Worm (Caenorhabditis elegans) whole organism, young adult: ENCODE data around the gene R07B7.6.

Source experiments
- B0035.1 ChIP-seq: sonication (generic microtip); optimal IDR thresholded peaks from 2 replicates; lab custom pipeline; 2016; ENCODE audit warnings: missing genetic modification characterization, mild to moderate bottlenecking, missing compliant biosample characterization, missing genotype, missing genetic modification reagents
- F22D6.2 ChIP-seq: sonication (generic microtip); optimal IDR thresholded peaks from 2 replicates; lab custom pipeline; 2016; ENCODE audit warnings: mild to moderate bottlenecking, missing genetic modification characterization, missing compliant biosample characterization
- F49E8.2 ChIP-seq: sonication (generic microtip); optimal IDR thresholded peaks from 3 replicates; lab custom pipeline; 2017; ENCODE audit warnings: missing genetic modification characterization, mild to moderate bottlenecking, missing compliant biosample characterization, antibody characterized with exemption, moderate library complexity; ENCODE audit not compliant: insufficient read depth
- F57A8.1 ChIP-seq: fragments of 200-800 bp; sonication (Bioruptor generic); optimal IDR thresholded peaks from 2 replicates; lab custom pipeline; 2018; ENCODE audit warnings: mild to moderate bottlenecking, missing genetic modification characterization, moderate library complexity, missing compliant biosample characterization
- Y53G8AR.9 ChIP-seq: fragments of 200-800 bp; sonication (Bioruptor generic); conservative IDR thresholded peaks from 2 replicates; pipeline ENCODE4 v1.3.6; 2022; ENCODE audit warnings: missing genetic modification reagents, missing genetic modification characterization, missing compliant biosample characterization
- Y67H2A.10 ChIP-seq: fragments of 200-800 bp; sonication (Bioruptor generic); conservative IDR thresholded peaks from 2 replicates; pipeline ENCODE4 v1.3.6; 2022; ENCODE audit warnings: missing genetic modification reagents, missing genetic modification characterization, missing compliant biosample characterization
- ZK185.1 ChIP-seq: sonication (generic microtip); optimal IDR thresholded peaks from 2 replicates; lab custom pipeline; 2016; ENCODE audit warnings: mild to moderate bottlenecking, missing genetic modification characterization, missing compliant biosample characterization; ENCODE audit not compliant: poor library complexity, severe bottlenecking
- akir-1 ChIP-seq: fragments of 200-800 bp; sonication (Bioruptor generic); optimal IDR thresholded peaks from 2 replicates; lab custom pipeline; 2018; ENCODE audit warnings: mild to moderate bottlenecking, missing genetic modification characterization, moderate library complexity, missing compliant biosample characterization
- ama-1 ChIP-seq, 3 experiments: fragments of 150-350 bp in 1 of 3; sonication (generic microtip) in 2 of 3; optimal IDR thresholded peaks; 2 replicates each; lab custom pipeline; 2014 to 2018; ENCODE audit warnings: missing biosample characterization in 2 of 3, missing genetic modification characterization in 2 of 3, missing genetic modification reagents in 2 of 3
- atf-7 ChIP-seq: sonication (generic microtip); optimal IDR thresholded peaks from 2 replicates; lab custom pipeline; 2017; ENCODE audit warnings: mild to moderate bottlenecking, missing genetic modification characterization, missing compliant biosample characterization
- attf-3 ChIP-seq: fragments of 200-800 bp; sonication (Bioruptor generic); conservative IDR thresholded peaks from 2 replicates; pipeline ENCODE4 v1.3.6; 2022; ENCODE audit warnings: missing genetic modification reagents, missing genetic modification characterization, missing compliant biosample characterization
- attf-5 ChIP-seq: fragments of 200-800 bp; sonication (Bioruptor generic); optimal IDR thresholded peaks from 2 replicates; lab custom pipeline; 2018; ENCODE audit warnings: mild to moderate bottlenecking, missing genetic modification characterization, missing compliant biosample characterization
- attf-6 ChIP-seq: fragments of 200-800 bp; sonication (Bioruptor generic); IDR thresholded peaks from 2 replicates; pipeline ENCODE4 v1.3.6; 2022; ENCODE audit warnings: missing genetic modification reagents, missing genetic modification characterization, missing compliant biosample characterization
- bed-2 ChIP-seq: fragments of 200-800 bp; sonication (Bioruptor generic); IDR thresholded peaks from 2 replicates; pipeline ENCODE4 v1.3.6; 2022; ENCODE audit warnings: missing genetic modification reagents, missing genetic modification characterization, missing compliant biosample characterization
- cebp-1 ChIP-seq, 2 experiments: fragments of 200-800 bp in 1 of 2; sonication (Bioruptor generic) in 1 of 2; sonication (generic microtip) in 1 of 2; IDR thresholded peaks in 1 of 2; optimal IDR thresholded peaks in 1 of 2; 2 replicates each; pipeline versions ENCODE4 v1.3.6 to Lab custom; 2017 to 2022; ENCODE audit warnings: missing compliant biosample characterization in 2 of 2, missing genetic modification characterization in 2 of 2, mild to moderate bottlenecking in 1 of 2, missing genetic modification reagents in 1 of 2, moderate library complexity in 1 of 2
- cebp-2 ChIP-seq: fragments of 200-800 bp; sonication (Bioruptor generic); IDR thresholded peaks from 2 replicates; pipeline ENCODE4 v1.3.6; 2022; ENCODE audit warnings: missing genetic modification characterization, missing compliant biosample characterization
- ceh-27 ChIP-seq: fragments of 200-800 bp; sonication (Bioruptor generic); optimal IDR thresholded peaks from 2 replicates; lab custom pipeline; 2018; ENCODE audit warnings: mild to moderate bottlenecking, missing genetic modification characterization, moderate library complexity, missing compliant biosample characterization
- dox-1 ChIP-seq: fragments of 200-800 bp; sonication (Bioruptor generic); IDR thresholded peaks from 2 replicates; pipeline ENCODE4 v1.3.6; 2022; ENCODE audit warnings: missing genetic modification reagents, missing genetic modification characterization, missing compliant biosample characterization
- ekl-4 ChIP-seq: fragments of 200-800 bp; sonication (Bioruptor generic); IDR thresholded peaks from 2 replicates; pipeline ENCODE4 v1.3.6; 2022; ENCODE audit warnings: missing genetic modification reagents, missing genetic modification characterization, missing compliant biosample characterization
- fkh-3 ChIP-seq: sonication (generic microtip); optimal IDR thresholded peaks from 2 replicates; lab custom pipeline; 2016; ENCODE audit warnings: mild to moderate bottlenecking, missing genetic modification characterization, missing compliant biosample characterization
- hlh-26 ChIP-seq: fragments of 200-800 bp; sonication (Bioruptor generic); conservative IDR thresholded peaks from 2 replicates; pipeline ENCODE4 v1.3.6; 2022; ENCODE audit warnings: missing genetic modification reagents, missing genetic modification characterization, missing compliant biosample characterization
- hmg-1.2 ChIP-seq: fragments of 200-800 bp; sonication (Bioruptor generic); IDR thresholded peaks from 2 replicates; pipeline ENCODE4 v1.3.6; 2022; ENCODE audit warnings: missing genetic modification reagents, missing genetic modification characterization, missing compliant biosample characterization
- hsf-1 ChIP-seq: fragments of 200-800 bp; sonication (Bioruptor generic); IDR thresholded peaks from 2 replicates; pipeline ENCODE4 v1.3.6; 2022; ENCODE audit warnings: missing genetic modification reagents, missing genetic modification characterization, missing compliant biosample characterization
- lin-35 ChIP-seq, 3 experiments: fragments of 150-350 bp in 2 of 3; sonication (generic microtip) in 1 of 3; optimal IDR thresholded peaks; 2 replicates each; lab custom pipeline; 2014 to 2018; ENCODE audit warnings: missing biosample characterization in 3 of 3, missing genetic modification characterization in 3 of 3, missing genetic modification reagents in 3 of 3
- lin-40 ChIP-seq: sonication (generic microtip); optimal IDR thresholded peaks from 2 replicates; lab custom pipeline; 2016; ENCODE audit warnings: missing genetic modification characterization, mild to moderate bottlenecking, missing compliant biosample characterization, missing genotype, missing genetic modification reagents
- lin-54 ChIP-seq: fragments of 200-800 bp; sonication (Bioruptor generic); optimal IDR thresholded peaks from 2 replicates; lab custom pipeline; 2018; ENCODE audit warnings: mild to moderate bottlenecking, missing genetic modification characterization, missing compliant biosample characterization
- lir-1 ChIP-seq: fragments of 200-800 bp; sonication (Bioruptor generic); conservative IDR thresholded peaks from 2 replicates; pipeline ENCODE4 v1.3.6; 2022; ENCODE audit warnings: missing genetic modification reagents, missing genetic modification characterization, missing compliant biosample characterization
- lsl-1 ChIP-seq: fragments of 200-800 bp; sonication (Bioruptor generic); optimal IDR thresholded peaks from 2 replicates; lab custom pipeline; 2018; ENCODE audit warnings: mild to moderate bottlenecking, missing genetic modification characterization, moderate library complexity, missing compliant biosample characterization
- madf-3 ChIP-seq: fragments of 200-800 bp; sonication (Bioruptor generic); IDR thresholded peaks from 2 replicates; pipeline ENCODE4 v1.3.6; 2022; ENCODE audit warnings: missing genetic modification reagents, missing genetic modification characterization, missing compliant biosample characterization
- madf-6 ChIP-seq: fragments of 200-800 bp; sonication (Bioruptor generic); IDR thresholded peaks from 2 replicates; pipeline ENCODE4 v1.3.6; 2022; ENCODE audit warnings: missing genetic modification reagents, missing genetic modification characterization, missing compliant biosample characterization
- nfyb-1 ChIP-seq: fragments of 200-800 bp; sonication (Bioruptor generic); IDR thresholded peaks from 2 replicates; pipeline ENCODE4 v1.3.6; 2022; ENCODE audit warnings: missing genetic modification reagents, missing genetic modification characterization, missing compliant biosample characterization
- nhr-179 ChIP-seq: sonication (generic microtip); optimal IDR thresholded peaks from 2 replicates; lab custom pipeline; 2016; ENCODE audit warnings: mild to moderate bottlenecking, missing genetic modification characterization, missing compliant biosample characterization
- nhr-80 ChIP-seq: sonication (generic microtip); optimal IDR thresholded peaks from 2 replicates; lab custom pipeline; 2016; ENCODE audit warnings: missing genetic modification characterization, missing compliant biosample characterization
- nhr-90 ChIP-seq: sonication (generic microtip); optimal IDR thresholded peaks from 2 replicates; lab custom pipeline; 2016; ENCODE audit warnings: missing genotype, mild to moderate bottlenecking, missing genetic modification characterization, missing compliant biosample characterization
- repo-1 ChIP-seq: sonication (generic microtip); optimal IDR thresholded peaks from 2 replicates; lab custom pipeline; 2017; ENCODE audit warnings: mild to moderate bottlenecking, missing genetic modification characterization, missing compliant biosample characterization
- snpc-3.4 ChIP-seq: sonication (generic microtip); optimal IDR thresholded peaks from 2 replicates; lab custom pipeline; 2017; ENCODE audit warnings: missing genetic modification characterization, mild to moderate bottlenecking, missing compliant biosample characterization, antibody characterized with exemption, moderate library complexity, missing genotype, missing genetic modification reagents
- snpc-4 ChIP-seq, 5 experiments: fragments of 150-350 bp in 1 of 5; sonication (generic microtip) in 4 of 5; optimal IDR thresholded peaks; 2 replicates each; lab custom pipeline; 2014 to 2018; ENCODE audit warnings: missing genetic modification characterization in 5 of 5, missing biosample characterization in 3 of 5, antibody characterized with exemption in 2 of 5, mild to moderate bottlenecking in 2 of 5, missing compliant biosample characterization in 2 of 5, missing genotype in 2 of 5, moderate library complexity in 2 of 5, missing genetic modification reagents in 1 of 5
- sptf-2 ChIP-seq: fragments of 200-800 bp; sonication (Bioruptor generic); optimal IDR thresholded peaks from 2 replicates; lab custom pipeline; 2018; ENCODE audit warnings: mild to moderate bottlenecking, missing genetic modification characterization, missing compliant biosample characterization
- zfh-2 ChIP-seq: fragments of 200-800 bp; sonication (Bioruptor generic); conservative IDR thresholded peaks from 2 replicates; pipeline ENCODE4 v1.3.6; 2022; ENCODE audit warnings: missing genetic modification reagents, missing genetic modification characterization, missing compliant biosample characterization
- ztf-26 ChIP-seq: sonication (generic microtip); optimal IDR thresholded peaks from 2 replicates; lab custom pipeline; 2017; ENCODE audit warnings: missing genetic modification characterization, missing compliant biosample characterization

Gene R07B7.6

ce11 chrV:12065369-12065768 is 9.4 kb downstream of the R07B7.6 start, which contains the start of gene pqn-53:
TSS of gene pqn-53 (minus strand) at chrV:12065391.
- TF ChIP-seq sptf-2 (no peak), attf-3 (GFP tag; lab: Robert Waterston, UW) (no peak), lin-54 (GFP tag; lab: Kevin White, UChicago) (peak; percentile 23), madf-3 (GFP tag; lab: Robert Waterston, UW) (0 out of 2 replicates have a peak, but pooled peaks have one; percentile 48), lin-40 (tag; lab: Kevin White, UChicago) (no peak), zfh-2 (GFP tag; lab: Robert Waterston, UW) (no peak), dox-1 (GFP tag; lab: Robert Waterston, UW) (no peak), nhr-90 (no peak), attf-6 (0 out of 2 replicates have a peak, but pooled peaks have one; percentile 31), nhr-179 (no peak), F22D6.2 (tag; lab: Kevin White, UChicago) (no peak), nfyb-1 (GFP tag; lab: Robert Waterston, UW) (no peak), madf-6 (GFP tag; lab: Robert Waterston, UW) (0 out of 2 replicates have a peak, but pooled peaks have one; percentile 26), hlh-26 (GFP tag; lab: Robert Waterston, UW) (no peak), atf-7 (no peak), lsl-1 (GFP tag; lab: Kevin White, UChicago) (no peak), snpc-4 (GFP tag; optimal IDR thresholded peaks at IDR 0.05; lab: Kevin White, UChicago) (no peak), snpc-4 (tag; optimal IDR thresholded peaks at IDR 0.05; lab: Kevin White, UChicago) (no peak), ekl-4 (GFP tag; lab: Robert Waterston, UW) (0 out of 2 replicates have a peak, but pooled peaks have one; percentile 31), ZK185.1 (peak; percentile 8), attf-5 (GFP tag; lab: Kevin White, UChicago) (peak; percentile 21), nhr-80 (peak; percentile 12), lir-1 (no peak), fkh-3 (tag; lab: Kevin White, UChicago) (no peak), Y67H2A.10 (GFP tag; lab: Robert Waterston, UW) (no peak), bed-2 (GFP tag; lab: Robert Waterston, UW) (no peak), ceh-27 (GFP tag; lab: Kevin White, UChicago) (no peak), hmg-1.2 (peak; percentile 26; the same call in 1 of the 2 replicates), cebp-1 (GFP tag; IDR thresholded peaks at IDR 0.05; lab: Robert Waterston, UW) (no peak), cebp-1 (tag; optimal IDR thresholded peaks at IDR 0.05; lab: Kevin White, UChicago) (peak; percentile 36)

ce11 chrV:12063036-12063435 is 11.8 kb downstream of the R07B7.6 start, which contains the start of gene clh-6:
TSS of gene clh-6 (minus strand) at chrV:12063368.
- TF ChIP-seq madf-6 (GFP tag; lab: Robert Waterston, UW): 0 out of 2 replicates have a peak, but pooled peaks have one; percentile 33
- TF ChIP-seq snpc-4 (GFP tag; optimal IDR thresholded peaks at IDR 0.05; lab: Kevin White, UChicago): no peak
- TF ChIP-seq snpc-4 (tag; optimal IDR thresholded peaks at IDR 0.05; lab: Kevin White, UChicago): peak in 1 of 4 experiments; percentile 18
- TF ChIP-seq cebp-2: no peak
- peak; percentile 51 for TF ChIP-seq snpc-3.4
- peak; percentile 12 for TF ChIP-seq F49E8.2 (tag; lab: Kevin White, UChicago)
- peak; percentile 28 for TF ChIP-seq akir-1 (GFP tag; lab: Kevin White, UChicago)
- peak; percentile 36 for TF ChIP-seq ztf-26 (tag; lab: Kevin White, UChicago)
- TF ChIP-seq Y67H2A.10 (GFP tag; lab: Robert Waterston, UW): no peak
- TF ChIP-seq lin-35 (GFP tag; optimal IDR thresholded peaks at IDR 0.05; lab: Kevin White, UChicago): peak in 1 of 3 experiments; percentile 49
- no peak for TF ChIP-seq dox-1 (GFP tag; lab: Robert Waterston, UW)
- TF ChIP-seq attf-6: 0 out of 2 replicates have a peak, but pooled peaks have one; percentile 29
- peak; percentile 51; the same call in 1 of the 2 replicates for TF ChIP-seq hsf-1 (GFP tag; lab: Robert Waterston, UW)
- TF ChIP-seq nfyb-1 (GFP tag; lab: Robert Waterston, UW): peak; percentile 50; the same call in 1 of the 2 replicates
- no peak for TF ChIP-seq F57A8.1
- TF ChIP-seq Y53G8AR.9 (GFP tag; lab: Robert Waterston, UW): peak; percentile 69; the same call in 1 of the 2 replicates
- TF ChIP-seq ekl-4 (GFP tag; lab: Robert Waterston, UW): 0 out of 2 replicates have a peak, but pooled peaks have one; percentile 40
- peak; percentile 12 for TF ChIP-seq B0035.1 (tag; lab: Kevin White, UChicago)
- TF ChIP-seq ama-1 (optimal IDR thresholded peaks at IDR 0.05; lab: Kevin White, UChicago): peak; percentile 38
- TF ChIP-seq ama-1 (GFP tag; optimal IDR thresholded peaks at IDR 0.05; lab: Kevin White, UChicago): peak; percentile 14 to 72
- no peak for TF ChIP-seq cebp-1 (GFP tag; IDR thresholded peaks at IDR 0.05; lab: Robert Waterston, UW)
- TF ChIP-seq cebp-1 (tag; optimal IDR thresholded peaks at IDR 0.05; lab: Kevin White, UChicago): peak; percentile 35
- peak; percentile 69 for TF ChIP-seq repo-1
